Worm (Caenorhabditis elegans) whole organism, L3 larva: Measurements from ENCODE around the gene lex-1.

Experiments used
- R02D3.7 ChIP-seq: fragments of 150-350 bp; optimal IDR thresholded peaks from 2 replicates; lab custom pipeline; 2014; ENCODE audit warnings: missing biosample characterization, missing genetic modification characterization
- ZK546.5 ChIP-seq: sonication (generic microtip); optimal IDR thresholded peaks from 2 replicates; lab custom pipeline; 2017; ENCODE audit warnings: missing biosample characterization, missing genetic modification characterization
- aly-2 ChIP-seq: fragments of 150-350 bp; optimal IDR thresholded peaks from 2 replicates; lab custom pipeline; 2014; ENCODE audit warnings: missing biosample characterization, missing genetic modification characterization
- ama-1 ChIP-seq: fragments of 150-350 bp; optimal IDR thresholded peaks from 2 replicates; lab custom pipeline; 2018
- ceh-28 ChIP-seq: fragments of 150-350 bp; optimal IDR thresholded peaks from 2 replicates; lab custom pipeline; 2014; ENCODE audit warnings: missing biosample characterization, missing genetic modification reagents, missing genetic modification characterization
- ceh-82 ChIP-seq: fragments of 150-350 bp; optimal IDR thresholded peaks from 2 replicates; lab custom pipeline; 2014; ENCODE audit warnings: missing biosample characterization, missing genetic modification characterization
- ceh-9 ChIP-seq: sonication (generic microtip); optimal IDR thresholded peaks from 2 replicates; lab custom pipeline; 2018; ENCODE audit warnings: missing biosample characterization, missing genetic modification characterization
- egl-27 ChIP-seq: sonication (generic microtip); optimal IDR thresholded peaks from 4 replicates; lab custom pipeline; 2017; ENCODE audit warnings: missing biosample characterization, missing genetic modification reagents, missing genetic modification characterization
- egl-5 ChIP-seq: fragments of 150-350 bp; optimal IDR thresholded peaks from 2 replicates; lab custom pipeline; 2017; ENCODE audit warnings: missing biosample characterization, missing genetic modification reagents, missing genetic modification characterization, inconsistent platforms
- elt-1 ChIP-seq: fragments of 150-350 bp; optimal IDR thresholded peaks from 2 replicates; lab custom pipeline; 2014; ENCODE audit warnings: missing biosample characterization, missing genetic modification characterization
- elt-2 ChIP-seq: sonication (generic microtip); optimal IDR thresholded peaks from 2 replicates; lab custom pipeline; 2016; ENCODE audit warnings: missing genetic modification reagents, mild to moderate bottlenecking, missing genetic modification characterization, missing compliant biosample characterization
- elt-3 ChIP-seq, 3 experiments: fragments of 150-350 bp in 1 of 3; sonication (generic microtip) in 2 of 3; optimal IDR thresholded peaks; 2 replicates in 2 of 3; 4 replicates in 1 of 3; lab custom pipeline; 2014 to 2017; ENCODE audit warnings: missing biosample characterization in 3 of 3, missing genetic modification characterization in 3 of 3
- eor-1 ChIP-seq, 2 experiments: fragments of 150-350 bp; optimal IDR thresholded peaks; 2 replicates each; lab custom pipeline; 2014 to 2018; ENCODE audit warnings: missing biosample characterization in 2 of 2, missing genetic modification characterization in 2 of 2
- fos-1 ChIP-seq: fragments of 150-350 bp; optimal IDR thresholded peaks from 2 replicates; lab custom pipeline; 2014; ENCODE audit warnings: missing biosample characterization, missing genetic modification characterization
- hmg-11 ChIP-seq: sonication (generic microtip); optimal IDR thresholded peaks from 2 replicates; lab custom pipeline; 2016; ENCODE audit warnings: missing genetic modification characterization, missing compliant biosample characterization
- jun-1 ChIP-seq: fragments of 150-350 bp; optimal IDR thresholded peaks from 2 replicates; lab custom pipeline; 2014; ENCODE audit warnings: missing biosample characterization, missing genetic modification reagents, missing genetic modification characterization
- lin-15B ChIP-seq: fragments of 150-350 bp; optimal IDR thresholded peaks from 2 replicates; lab custom pipeline; 2014; ENCODE audit warnings: missing biosample characterization, missing genetic modification characterization
- lin-39 ChIP-seq: fragments of 150-350 bp; optimal IDR thresholded peaks from 2 replicates; lab custom pipeline; 2018; ENCODE audit warnings: missing biosample characterization, missing genetic modification reagents, missing genetic modification characterization
- lsy-12 ChIP-seq: sonication (generic microtip); optimal IDR thresholded peaks from 2 replicates; lab custom pipeline; 2016; ENCODE audit warnings: mild to moderate bottlenecking, missing genetic modification characterization, missing compliant biosample characterization
- mdl-1 ChIP-seq: fragments of 150-350 bp; optimal IDR thresholded peaks from 2 replicates; lab custom pipeline; 2014; ENCODE audit warnings: missing biosample characterization, missing genetic modification characterization
- mml-1 ChIP-seq: fragments of 150-350 bp; sonication (generic microtip); optimal IDR thresholded peaks from 3 replicates; lab custom pipeline; 2014; ENCODE audit warnings: missing biosample characterization, missing genetic modification characterization
- nfya-1 ChIP-seq: sonication (generic microtip); optimal IDR thresholded peaks from 2 replicates; lab custom pipeline; 2017; ENCODE audit warnings: missing genetic modification characterization, mild to moderate bottlenecking, missing compliant biosample characterization, antibody characterized with exemption, moderate library complexity; ENCODE audit not compliant: insufficient read depth
- nhr-12 ChIP-seq: fragments of 150-350 bp; optimal IDR thresholded peaks from 2 replicates; lab custom pipeline; 2014; ENCODE audit warnings: missing biosample characterization, missing genetic modification characterization
- nhr-23 ChIP-seq: fragments of 150-350 bp; optimal IDR thresholded peaks from 2 replicates; lab custom pipeline; 2014; ENCODE audit warnings: missing biosample characterization, missing genetic modification reagents, missing genetic modification characterization
- nhr-237 ChIP-seq: fragments of 150-350 bp; optimal IDR thresholded peaks from 2 replicates; lab custom pipeline; 2014; ENCODE audit warnings: missing biosample characterization, missing genetic modification characterization
- nhr-25 ChIP-seq: sonication (generic microtip); optimal IDR thresholded peaks from 2 replicates; lab custom pipeline; 2017; ENCODE audit warnings: missing biosample characterization, missing genetic modification characterization
- nhr-28 ChIP-seq: fragments of 150-350 bp; optimal IDR thresholded peaks from 2 replicates; lab custom pipeline; 2014; ENCODE audit warnings: missing biosample characterization, missing genetic modification characterization
- nhr-43 ChIP-seq: sonication (generic microtip); optimal IDR thresholded peaks from 2 replicates; lab custom pipeline; 2016; ENCODE audit warnings: mild to moderate bottlenecking, missing genetic modification characterization, missing compliant biosample characterization; ENCODE audit not compliant: poor library complexity, severe bottlenecking
- nhr-67 ChIP-seq: fragments of 150-350 bp; optimal IDR thresholded peaks from 2 replicates; lab custom pipeline; 2014; ENCODE audit warnings: missing biosample characterization, missing genetic modification characterization
- nhr-76 ChIP-seq: fragments of 150-350 bp; sonication (generic microtip); optimal IDR thresholded peaks from 5 replicates; lab custom pipeline; 2014; ENCODE audit warnings: missing biosample characterization, missing genetic modification characterization
- nhr-77 ChIP-seq: fragments of 150-350 bp; optimal IDR thresholded peaks from 2 replicates; lab custom pipeline; 2014; ENCODE audit warnings: missing biosample characterization, missing genetic modification characterization
- pha-4 ChIP-seq: fragments of 150-350 bp; optimal IDR thresholded peaks from 2 replicates; lab custom pipeline; 2014; ENCODE audit warnings: missing biosample characterization, missing genetic modification reagents, missing genetic modification characterization
- pqm-1 ChIP-seq: fragments of 150-350 bp; optimal IDR thresholded peaks from 2 replicates; lab custom pipeline; 2017; ENCODE audit warnings: missing biosample characterization, missing genetic modification characterization, inconsistent platforms
- skn-1 ChIP-seq: fragments of 150-350 bp; optimal IDR thresholded peaks from 2 replicates; lab custom pipeline; 2014; ENCODE audit warnings: missing biosample characterization, missing genetic modification characterization
- snpc-4 ChIP-seq: fragments of 150-350 bp; optimal IDR thresholded peaks from 2 replicates; lab custom pipeline; 2014; ENCODE audit warnings: missing biosample characterization, missing genetic modification characterization
- tbx-2 ChIP-seq: sonication (generic microtip); optimal IDR thresholded peaks from 2 replicates; lab custom pipeline; 2016; ENCODE audit warnings: mild to moderate bottlenecking, missing genetic modification characterization, missing compliant biosample characterization
- unc-39 ChIP-seq: sonication (generic microtip); optimal IDR thresholded peaks from 4 replicates; lab custom pipeline; 2017; ENCODE audit warnings: missing biosample characterization, missing genetic modification characterization
- unc-62 ChIP-seq: fragments of 150-350 bp; sonication (generic microtip); optimal IDR thresholded peaks from 4 replicates; lab custom pipeline; 2014; ENCODE audit warnings: missing biosample characterization, missing genetic modification reagents, missing genetic modification characterization
- zag-1 ChIP-seq: fragments of 150-350 bp; optimal IDR thresholded peaks from 2 replicates; lab custom pipeline; 2014; ENCODE audit warnings: missing biosample characterization, missing genetic modification characterization
- ztf-4 ChIP-seq: fragments of 150-350 bp; optimal IDR thresholded peaks from 2 replicates; lab custom pipeline; 2014; ENCODE audit warnings: missing biosample characterization, missing genetic modification characterization

Gene lex-1

ce11 chrIV:12078907-12079523 lies at the start of gene lex-1:
Gene lex-1, plus strand, starts transcription at chrIV:12079473.
- TF ChIP-seq fos-1 (tag; lab: Kevin White, UChicago): no peak
- TF ChIP-seq nhr-23 (tag; lab: Kevin White, UChicago): peak; percentile 5
- TF ChIP-seq jun-1 (tag; lab: Kevin White, UChicago): peak; percentile 12
- TF ChIP-seq elt-1 (tag; lab: Kevin White, UChicago): no peak
- TF ChIP-seq snpc-4 (tag; lab: Kevin White, UChicago): peak; percentile 22
- peak; percentile 84 for TF ChIP-seq lin-15B
- peak; percentile 42 for TF ChIP-seq egl-5 (tag; lab: Kevin White, UChicago)
- peak; percentile 77 for TF ChIP-seq pha-4 (tag; lab: Kevin White, UChicago)
- TF ChIP-seq nfya-1 (tag; lab: Kevin White, UChicago): peak; percentile 63
- TF ChIP-seq hmg-11 (tag; lab: Kevin White, UChicago): peak; percentile 17

- TF ChIP-seq pha-4 (tag; lab: Kevin White, UChicago) (peak; percentile 46), nfya-1 (tag; lab: Kevin White, UChicago) (peak; percentile 50), snpc-4 (tag; lab: Kevin White, UChicago) (peak; percentile 26), nhr-237 (tag; lab: Kevin White, UChicago) (no peak), nhr-43 (no peak), nhr-23 (tag; lab: Kevin White, UChicago) (peak; percentile 14), hmg-11 (tag; lab: Kevin White, UChicago) (peak; percentile 40), nhr-28 (tag; lab: Kevin White, UChicago) (no peak), nhr-25 (peak; percentile 8), ceh-82 (tag; lab: Kevin White, UChicago) (no peak), egl-5 (tag; lab: Kevin White, UChicago) (peak; percentile 29), lin-15B (peak; percentile 67), ceh-28 (tag; lab: Kevin White, UChicago) (no peak)
- TF ChIP-seq, all 47 proteins: peak for 8
These were observed 49.5 kb upstream of the lex-1 start, which contains the start of gene T12G3.11 for ce11 chrIV:12029722-12030182. Gene T12G3.11, minus strand, starts transcription at chrIV:12029772.

ce11 chrIV:12031003-12031402 lies 48.3 kb upstream of the lex-1 start, which contains the start of the genes T12G3.6 and mrpl-51:
Gene T12G3.6, minus strand, starts transcription at chrIV:12031271.
Gene mrpl-51, plus strand, starts transcription at chrIV:12031324.
- no peak for TF ChIP-seq skn-1
- TF ChIP-seq nfya-1 (tag; lab: Kevin White, UChicago): no peak
- no peak for TF ChIP-seq unc-39 (tag; lab: Kevin White, UChicago)
- TF ChIP-seq pqm-1 (tag; lab: Kevin White, UChicago): no peak
- no peak for TF ChIP-seq nhr-67 (tag; lab: Kevin White, UChicago)
- TF ChIP-seq snpc-4 (tag; lab: Kevin White, UChicago): no peak
- TF ChIP-seq lsy-12: no peak
- TF ChIP-seq nhr-12 (tag; lab: Kevin White, UChicago): no peak
- TF ChIP-seq egl-5 (tag; lab: Kevin White, UChicago): no peak
- TF ChIP-seq nhr-77 (tag; lab: Kevin White, UChicago): no peak
- TF ChIP-seq fos-1 (tag; lab: Kevin White, UChicago): no peak
- TF ChIP-seq tbx-2: no peak
- no peak for TF ChIP-seq nhr-76 (tag; lab: Kevin White, UChicago)
- no peak for TF ChIP-seq lin-39 (tag; lab: Kevin White, UChicago)

ce11 chrIV:12032383-12032782 lies 46.9 kb upstream of the lex-1 start:
- TF ChIP-seq egl-5 (tag; lab: Kevin White, UChicago) (peak; percentile 93), lin-15B (peak; percentile 80), unc-62 (GFP tag; lab: Kevin White, UChicago) (peak; percentile 65), elt-1 (tag; lab: Kevin White, UChicago) (peak; percentile 55), nhr-23 (tag; lab: Kevin White, UChicago) (peak; percentile 92), pqm-1 (tag; lab: Kevin White, UChicago) (peak; percentile 94), snpc-4 (tag; lab: Kevin White, UChicago) (peak; percentile 34), ztf-4 (no peak), R02D3.7 (no peak), nhr-28 (tag; lab: Kevin White, UChicago) (no peak), ceh-82 (tag; lab: Kevin White, UChicago) (peak; percentile 39), aly-2 (tag; lab: Kevin White, UChicago) (no peak), elt-3 (tag; optimal IDR thresholded peaks at IDR 0.05; lab: Kevin White, UChicago) (no peak), pha-4 (tag; lab: Kevin White, UChicago) (peak; percentile 92), mdl-1 (peak; percentile 43), jun-1 (tag; lab: Kevin White, UChicago) (peak; percentile 86), mml-1 (tag; lab: Kevin White, UChicago) (no peak), unc-39 (tag; lab: Kevin White, UChicago) (no peak), zag-1 (tag; lab: Kevin White, UChicago) (no peak), nhr-25 (peak; percentile 93), eor-1 (tag; optimal IDR thresholded peaks at IDR 0.05; lab: Kevin White, UChicago) (no peak), nfya-1 (tag; lab: Kevin White, UChicago) (peak; percentile 89), ZK546.5 (tag; lab: Kevin White, UChicago) (no peak), nhr-43 (peak; percentile 70), fos-1 (tag; lab: Kevin White, UChicago) (peak; percentile 79), lin-39 (tag; lab: Kevin White, UChicago) (peak; percentile 29), lsy-12 (peak; percentile 83), skn-1 (peak; percentile 59), elt-2 (tag; lab: Kevin White, UChicago) (peak; percentile 97), tbx-2 (peak; percentile 61), ama-1 (peak; percentile 79), hmg-11 (tag; lab: Kevin White, UChicago) (peak; percentile 89), ceh-9 (tag; lab: Kevin White, UChicago) (no peak), ceh-28 (tag; lab: Kevin White, UChicago) (peak; percentile 95), egl-27 (peak; percentile 20)
